Fruit fly (Drosophila melanogaster): ENCODE data around the gene usp.

DNA sequence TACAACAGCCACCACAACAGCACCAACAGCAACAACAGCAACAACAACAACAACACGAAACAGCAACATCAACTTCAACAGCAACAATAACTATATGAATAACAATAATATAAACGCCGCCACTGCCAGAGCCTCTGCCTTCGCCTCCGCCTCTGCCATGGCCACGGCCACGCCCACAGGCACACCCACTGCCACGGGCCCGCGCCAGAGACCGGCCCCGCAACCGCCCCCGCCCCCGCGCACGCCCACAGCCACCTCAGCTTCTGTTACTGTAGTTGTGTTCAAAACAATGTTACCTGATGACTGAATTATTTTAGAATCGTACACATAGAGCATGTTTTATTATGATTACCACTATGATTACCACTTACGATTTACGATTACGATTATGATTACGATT, 38.0 kb downstream of the usp start:
- TF ChIP-seq CTCF (optimal IDR thresholded peaks at IDR 0.05) (no peak), CG8478 (optimal IDR thresholded peaks at IDR 0.05) (no peak)

All from S2 (cell line).